Worm (Caenorhabditis elegans) whole organism, young adult: ENCODE data around the gene nspe-4.

Experiments
- B0019.2 ChIP-seq: fragments of 200-800 bp; sonication (Bioruptor generic); conservative IDR thresholded peaks from 2 replicates; pipeline ENCODE4 v1.3.6; 2022; ENCODE audit warnings: missing genetic modification reagents, missing genetic modification characterization, missing compliant biosample characterization
- B0035.1 ChIP-seq: sonication (generic microtip); optimal IDR thresholded peaks from 2 replicates; lab custom pipeline; 2016; ENCODE audit warnings: missing genetic modification characterization, mild to moderate bottlenecking, missing compliant biosample characterization, missing genotype, missing genetic modification reagents
- B0336.3 ChIP-seq: fragments of 200-800 bp; sonication (Bioruptor generic); IDR thresholded peaks from 2 replicates; pipeline ENCODE4 v1.3.6; 2022; ENCODE audit warnings: missing genetic modification characterization, missing compliant biosample characterization
- C06A6.2 ChIP-seq: fragments of 200-800 bp; sonication (Bioruptor generic); conservative IDR thresholded peaks from 2 replicates; pipeline ENCODE4 v1.3.6; 2022; ENCODE audit warnings: missing genetic modification characterization, missing compliant biosample characterization
- F23B12.7 ChIP-seq: sonication (generic microtip); optimal IDR thresholded peaks from 2 replicates; lab custom pipeline; 2017; ENCODE audit warnings: missing genetic modification characterization, mild to moderate bottlenecking, missing compliant biosample characterization, antibody characterized with exemption, moderate library complexity; ENCODE audit not compliant: insufficient read depth
- F33H1.4 ChIP-seq: fragments of 200-800 bp; sonication (Bioruptor generic); IDR thresholded peaks from 2 replicates; pipeline ENCODE4 v1.3.6; 2022; ENCODE audit warnings: missing genetic modification reagents, missing genetic modification characterization, missing compliant biosample characterization
- F37B4.10 ChIP-seq: fragments of 200-800 bp; sonication (Bioruptor generic); IDR thresholded peaks from 2 replicates; pipeline ENCODE4 v1.3.6; 2022; ENCODE audit warnings: missing genetic modification characterization, missing compliant biosample characterization
- F39B2.1 ChIP-seq: fragments of 200-800 bp; sonication (Bioruptor generic); IDR thresholded peaks from 2 replicates; pipeline ENCODE4 v1.3.6; 2022; ENCODE audit warnings: missing genetic modification reagents, missing genetic modification characterization, missing compliant biosample characterization
- F49E8.2 ChIP-seq: sonication (generic microtip); optimal IDR thresholded peaks from 3 replicates; lab custom pipeline; 2017; ENCODE audit warnings: missing genetic modification characterization, mild to moderate bottlenecking, missing compliant biosample characterization, antibody characterized with exemption, moderate library complexity; ENCODE audit not compliant: insufficient read depth
- F55B11.4 ChIP-seq: sonication (generic microtip); optimal IDR thresholded peaks from 2 replicates; lab custom pipeline; 2016; ENCODE audit warnings: missing compliant biosample characterization, missing genetic modification characterization, borderline replicate concordance; ENCODE audit not compliant: insufficient read depth
- F57C9.4 ChIP-seq: sonication (generic microtip); optimal IDR thresholded peaks from 2 replicates; lab custom pipeline; 2017; ENCODE audit warnings: mild to moderate bottlenecking, missing genetic modification characterization, missing compliant biosample characterization
- K11D2.4 ChIP-seq: fragments of 200-800 bp; sonication (Bioruptor generic); IDR thresholded peaks from 2 replicates; pipeline ENCODE4 v1.3.6; 2022; ENCODE audit warnings: missing genetic modification reagents, missing genetic modification characterization, missing compliant biosample characterization
- Y53F4B.3 ChIP-seq: fragments of 200-800 bp; sonication (Bioruptor generic); IDR thresholded peaks from 2 replicates; pipeline ENCODE4 v1.3.6; 2022; ENCODE audit warnings: missing genetic modification reagents, missing genetic modification characterization, missing compliant biosample characterization
- Y53G8AR.9 ChIP-seq: fragments of 200-800 bp; sonication (Bioruptor generic); conservative IDR thresholded peaks from 2 replicates; pipeline ENCODE4 v1.3.6; 2022; ENCODE audit warnings: missing genetic modification reagents, missing genetic modification characterization, missing compliant biosample characterization
- Y56A3A.18 ChIP-seq: fragments of 200-800 bp; sonication (Bioruptor generic); IDR thresholded peaks from 2 replicates; pipeline ENCODE4 v1.3.6; 2022; ENCODE audit warnings: missing genetic modification reagents, missing genetic modification characterization, missing compliant biosample characterization
- Y79H2A.3 ChIP-seq: fragments of 200-800 bp; sonication (Bioruptor generic); conservative IDR thresholded peaks from 2 replicates; pipeline ENCODE4 v1.3.6; 2022; ENCODE audit warnings: missing genetic modification reagents, missing genetic modification characterization, missing compliant biosample characterization
- attf-3 ChIP-seq: fragments of 200-800 bp; sonication (Bioruptor generic); conservative IDR thresholded peaks from 2 replicates; pipeline ENCODE4 v1.3.6; 2022; ENCODE audit warnings: missing genetic modification reagents, missing genetic modification characterization, missing compliant biosample characterization
- attf-6 ChIP-seq: fragments of 200-800 bp; sonication (Bioruptor generic); IDR thresholded peaks from 2 replicates; pipeline ENCODE4 v1.3.6; 2022; ENCODE audit warnings: missing genetic modification reagents, missing genetic modification characterization, missing compliant biosample characterization
- cebp-1 ChIP-seq, 2 experiments: fragments of 200-800 bp in 1 of 2; sonication (Bioruptor generic) in 1 of 2; sonication (generic microtip) in 1 of 2; IDR thresholded peaks in 1 of 2; optimal IDR thresholded peaks in 1 of 2; 2 replicates each; pipeline versions ENCODE4 v1.3.6 to Lab custom; 2017 to 2022; ENCODE audit warnings: missing compliant biosample characterization in 2 of 2, missing genetic modification characterization in 2 of 2, mild to moderate bottlenecking in 1 of 2, missing genetic modification reagents in 1 of 2, moderate library complexity in 1 of 2
- ceh-27 ChIP-seq: fragments of 200-800 bp; sonication (Bioruptor generic); optimal IDR thresholded peaks from 2 replicates; lab custom pipeline; 2018; ENCODE audit warnings: mild to moderate bottlenecking, missing genetic modification characterization, moderate library complexity, missing compliant biosample characterization
- ceh-40 ChIP-seq: fragments of 200-800 bp; sonication (Bioruptor generic); IDR thresholded peaks from 2 replicates; pipeline ENCODE4 v1.3.6; 2022; ENCODE audit warnings: missing genetic modification characterization, missing compliant biosample characterization
- efl-1 ChIP-seq: fragments of 150-350 bp; optimal IDR thresholded peaks from 2 replicates; lab custom pipeline; 2014; ENCODE audit warnings: missing biosample characterization, missing genetic modification reagents, missing genetic modification characterization
- egl-18 ChIP-seq: fragments of 200-800 bp; sonication (Bioruptor generic); IDR thresholded peaks from 2 replicates; pipeline ENCODE4 v1.3.6; 2022; ENCODE audit warnings: missing genetic modification reagents, missing genetic modification characterization, missing compliant biosample characterization
- egl-44 ChIP-seq: fragments of 200-800 bp; sonication (Bioruptor generic); IDR thresholded peaks from 2 replicates; pipeline ENCODE4 v1.3.6; 2022; ENCODE audit warnings: missing genetic modification reagents, missing genetic modification characterization, missing compliant biosample characterization
- fkh-3 ChIP-seq: sonication (generic microtip); optimal IDR thresholded peaks from 2 replicates; lab custom pipeline; 2016; ENCODE audit warnings: mild to moderate bottlenecking, missing genetic modification characterization, missing compliant biosample characterization
- him-1 ChIP-seq: sonication (generic microtip); optimal IDR thresholded peaks from 2 replicates; lab custom pipeline; 2016; ENCODE audit warnings: missing genotype, missing genetic modification reagents, missing genetic modification characterization, missing compliant biosample characterization
- lag-1 ChIP-seq: fragments of 200-800 bp; sonication (Bioruptor generic); IDR thresholded peaks from 2 replicates; pipeline ENCODE4 v1.3.6; 2022; ENCODE audit warnings: missing genetic modification reagents, missing genetic modification characterization, missing compliant biosample characterization
- let-526 ChIP-seq: fragments of 200-800 bp; sonication (Bioruptor generic); IDR thresholded peaks from 2 replicates; pipeline ENCODE4 v1.3.6; 2022; ENCODE audit warnings: missing genetic modification reagents, missing genetic modification characterization, missing compliant biosample characterization
- lsy-27 ChIP-seq: sonication (generic microtip); optimal IDR thresholded peaks from 2 replicates; lab custom pipeline; 2017; ENCODE audit warnings: missing genetic modification characterization, mild to moderate bottlenecking, missing compliant biosample characterization, antibody characterized with exemption, missing genotype, borderline replicate concordance; ENCODE audit not compliant: insufficient read depth
- madf-10 ChIP-seq: sonication (generic microtip); optimal IDR thresholded peaks from 2 replicates; lab custom pipeline; 2016; ENCODE audit warnings: mild to moderate bottlenecking, missing genetic modification characterization, missing compliant biosample characterization
- madf-8 ChIP-seq: fragments of 200-800 bp; sonication (Bioruptor generic); conservative IDR thresholded peaks from 2 replicates; pipeline ENCODE4 v1.3.6; 2022; ENCODE audit warnings: missing genetic modification reagents, missing genetic modification characterization, missing compliant biosample characterization
- mel-28 ChIP-seq: sonication (generic microtip); optimal IDR thresholded peaks from 2 replicates; lab custom pipeline; 2016; ENCODE audit warnings: borderline replicate concordance, mild to moderate bottlenecking, missing genetic modification characterization, missing compliant biosample characterization
- nfya-2 ChIP-seq: fragments of 200-800 bp; sonication (Bioruptor generic); IDR thresholded peaks from 2 replicates; pipeline ENCODE4 v1.3.6; 2022; ENCODE audit warnings: missing genetic modification reagents, missing genetic modification characterization, missing compliant biosample characterization
- nfyb-1 ChIP-seq: fragments of 200-800 bp; sonication (Bioruptor generic); IDR thresholded peaks from 2 replicates; pipeline ENCODE4 v1.3.6; 2022; ENCODE audit warnings: missing genetic modification reagents, missing genetic modification characterization, missing compliant biosample characterization
- nhr-120 ChIP-seq: fragments of 200-800 bp; sonication (Bioruptor generic); IDR thresholded peaks from 2 replicates; pipeline ENCODE4 v1.3.6; 2022; ENCODE audit warnings: missing genetic modification characterization, missing compliant biosample characterization
- nhr-27 ChIP-seq: fragments of 200-800 bp; sonication (Bioruptor generic); optimal IDR thresholded peaks from 2 replicates; lab custom pipeline; 2018; ENCODE audit warnings: mild to moderate bottlenecking, missing genetic modification characterization, moderate library complexity, missing compliant biosample characterization
- pha-4 ChIP-seq: fragments of 150-350 bp; sonication (generic microtip); optimal IDR thresholded peaks from 2 replicates; lab custom pipeline; 2014; ENCODE audit warnings: missing biosample characterization, missing genetic modification reagents, missing genetic modification characterization
- rcor-1 ChIP-seq: fragments of 200-800 bp; sonication (Bioruptor generic); IDR thresholded peaks from 2 replicates; pipeline ENCODE4 v1.3.6; 2022; ENCODE audit warnings: missing genetic modification reagents, missing genetic modification characterization, missing compliant biosample characterization
- rec-8 ChIP-seq, 2 experiments: sonication (generic microtip); optimal IDR thresholded peaks; 2 replicates each; lab custom pipeline; 2016; ENCODE audit warnings: mild to moderate bottlenecking in 2 of 2, missing genetic modification characterization in 2 of 2, missing genetic modification reagents in 2 of 2, missing genotype in 2 of 2, missing biosample characterization in 1 of 2, missing compliant biosample characterization in 1 of 2, moderate library complexity in 1 of 2
- sdz-38 ChIP-seq: sonication (generic microtip); optimal IDR thresholded peaks from 2 replicates; lab custom pipeline; 2016; ENCODE audit warnings: missing genotype, missing genetic modification characterization, missing compliant biosample characterization
- sea-2 ChIP-seq: fragments of 200-800 bp; sonication (Bioruptor generic); IDR thresholded peaks from 2 replicates; pipeline ENCODE4 v1.3.6; 2022; ENCODE audit warnings: missing genetic modification characterization, missing compliant biosample characterization
- unc-130 ChIP-seq: sonication (generic microtip); optimal IDR thresholded peaks from 2 replicates; lab custom pipeline; 2016; ENCODE audit warnings: missing genetic modification reagents, missing genetic modification characterization, missing compliant biosample characterization
- zim-3 ChIP-seq: sonication (generic microtip); optimal IDR thresholded peaks from 2 replicates; lab custom pipeline; 2017; ENCODE audit warnings: mild to moderate bottlenecking, missing genetic modification characterization, moderate library complexity, missing compliant biosample characterization
- ztf-6 ChIP-seq: fragments of 200-800 bp; sonication (Bioruptor generic); IDR thresholded peaks from 2 replicates; pipeline ENCODE4 v1.3.6; 2022; ENCODE audit warnings: missing genetic modification reagents, missing genetic modification characterization, missing compliant biosample characterization

nspe-4 gene

DNA sequence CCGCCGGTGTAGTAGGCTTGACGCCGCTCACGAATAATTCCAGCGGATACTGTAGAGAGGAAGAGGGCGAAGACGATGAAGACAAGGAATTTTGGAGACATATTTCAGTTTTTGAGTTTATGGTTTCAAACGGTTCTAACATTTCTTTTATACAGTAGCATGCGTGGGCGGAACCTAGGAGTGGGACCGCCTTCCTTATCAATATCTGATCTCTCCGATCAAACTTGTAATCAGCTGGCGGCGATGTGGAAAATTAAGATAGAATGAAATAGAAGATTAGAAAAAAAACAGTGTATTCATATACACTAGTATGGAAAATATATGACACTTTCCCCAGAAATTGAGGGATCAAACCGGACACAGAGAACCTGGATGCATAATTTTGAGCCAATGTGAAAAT, 7.0 kb downstream of the nspe-4 start, which contains the start of gene nspe-2:
nspe-2 (minus strand) TSS at position 101 of the 400 bp plus-strand sequence.
- TF ChIP-seq ceh-40 (GFP tag; lab: Robert Waterston, UW) (no peak), attf-6 (no peak), ceh-27 (GFP tag; lab: Kevin White, UChicago) (no peak), sdz-38 (tag; lab: Kevin White, UChicago) (no peak), mel-28 (tag; lab: Kevin White, UChicago) (no peak), B0019.2 (GFP tag; lab: Robert Waterston, UW) (no peak), Y79H2A.3 (GFP tag; lab: Robert Waterston, UW) (no peak), sea-2 (GFP tag; lab: Robert Waterston, UW) (no peak), B0336.3 (GFP tag; lab: Robert Waterston, UW) (no peak), nfyb-1 (no peak), F23B12.7 (tag; lab: Kevin White, UChicago) (no peak), egl-18 (GFP tag; lab: Robert Waterston, UW) (no peak), efl-1 (no peak), nhr-120 (GFP tag; lab: Robert Waterston, UW) (no peak), attf-3 (GFP tag; lab: Robert Waterston, UW) (no peak)
- TF ChIP-seq, all 124 proteins: peak for 0

DNA sequence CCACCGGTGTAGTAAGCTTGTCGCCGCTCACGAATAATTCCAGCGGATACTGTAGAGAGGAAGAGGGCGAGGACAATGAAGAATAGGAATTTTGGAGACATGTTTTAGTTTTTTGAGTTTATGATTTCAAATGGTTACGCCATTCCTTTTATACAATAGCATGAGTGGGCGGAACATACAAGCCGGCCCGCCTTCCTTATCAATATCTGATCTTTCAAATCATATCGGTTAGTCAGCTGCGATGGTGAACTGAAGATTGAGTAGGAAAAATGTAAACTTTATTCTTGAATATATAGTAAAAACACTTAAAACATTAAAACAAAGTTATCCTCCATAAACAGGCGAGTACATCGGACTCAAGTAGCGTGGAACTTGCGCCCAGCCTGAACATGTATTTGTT, 8.4 kb downstream of the nspe-4 start, which contains the start of gene nspe-1:
nspe-1 (minus strand) TSS at position 101 of the 400 bp plus-strand sequence.
- TF ChIP-seq him-1 (tag; lab: Kevin White, UChicago) = no peak
- no peak for TF ChIP-seq cebp-1 (GFP tag; IDR thresholded peaks at IDR 0.05; lab: Robert Waterston, UW)
- TF ChIP-seq cebp-1 (tag; optimal IDR thresholded peaks at IDR 0.05; lab: Kevin White, UChicago) = no peak
- no peak for TF ChIP-seq fkh-3 (tag; lab: Kevin White, UChicago)
- no peak for TF ChIP-seq madf-10 (tag; lab: Kevin White, UChicago)
- no peak for TF ChIP-seq Y53F4B.3 (GFP tag; lab: Robert Waterston, UW)
- TF ChIP-seq lag-1 (GFP tag; lab: Robert Waterston, UW) = no peak
- TF ChIP-seq let-526 (GFP tag; lab: Robert Waterston, UW) = no peak
- no peak for TF ChIP-seq egl-44 (GFP tag; lab: Robert Waterston, UW)
- TF ChIP-seq B0035.1 (tag; lab: Kevin White, UChicago) = no peak
- TF ChIP-seq F49E8.2 (tag; lab: Kevin White, UChicago) = no peak
- TF ChIP-seq Y79H2A.3 (GFP tag; lab: Robert Waterston, UW) = no peak
- no peak for TF ChIP-seq F55B11.4 (tag; lab: Kevin White, UChicago)
- TF ChIP-seq rcor-1 (GFP tag; lab: Robert Waterston, UW) = no peak
- no peak for TF ChIP-seq Y53G8AR.9
- no peak for TF ChIP-seq Y56A3A.18 (GFP tag; lab: Robert Waterston, UW)
- TF ChIP-seq K11D2.4 (GFP tag; lab: Robert Waterston, UW) = no peak
- TF ChIP-seq C06A6.2 (GFP tag; lab: Robert Waterston, UW) = no peak
- no peak for TF ChIP-seq nfya-2 (GFP tag; lab: Robert Waterston, UW)
- TF ChIP-seq F33H1.4 = no peak
- TF ChIP-seq F39B2.1 (GFP tag; lab: Robert Waterston, UW) = no peak

DNA sequence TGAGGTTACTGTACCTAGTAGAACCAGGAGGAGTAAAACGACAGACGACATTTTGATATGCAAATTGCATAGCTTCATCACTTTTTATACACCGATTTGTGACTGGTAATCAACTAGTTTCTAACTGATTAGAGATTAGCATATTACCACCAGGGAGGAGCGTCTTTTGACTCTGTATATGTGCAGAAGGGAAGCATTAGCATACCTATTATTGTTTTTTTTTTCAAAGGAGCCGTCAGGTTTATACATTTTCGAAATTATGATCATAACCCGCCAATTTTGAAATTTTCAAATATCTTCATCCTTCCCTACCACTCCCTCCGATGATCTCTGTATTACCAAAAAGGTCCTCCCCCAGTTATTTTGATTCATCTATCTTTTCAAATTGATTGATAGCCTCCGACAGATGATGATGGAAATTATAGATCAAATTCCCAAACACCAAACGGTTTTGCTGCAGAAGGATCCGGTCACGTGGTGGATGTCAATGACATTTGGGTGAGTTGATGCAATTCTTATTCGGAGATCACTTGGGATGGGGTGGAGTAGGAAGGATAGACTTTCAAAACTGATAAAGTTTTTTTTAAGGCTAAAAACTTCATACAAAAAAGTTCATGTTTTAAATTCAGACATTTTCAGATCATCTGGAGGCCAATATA, 9.7 kb downstream of the nspe-4 start, which contains the start of gene nspe-8:
nspe-8 (minus strand) TSS at position 51 of the 659 bp plus-strand sequence.
- TF ChIP-seq F37B4.10 (GFP tag; lab: Robert Waterston, UW) = no peak
- TF ChIP-seq let-526 (GFP tag; lab: Robert Waterston, UW) = no peak
- no peak for TF ChIP-seq nhr-27
- no peak for TF ChIP-seq lsy-27 (tag; lab: Kevin White, UChicago)
- no peak for TF ChIP-seq madf-8 (GFP tag; lab: Robert Waterston, UW)
- TF ChIP-seq rec-8 (tag; optimal IDR thresholded peaks at IDR 0.05; lab: Kevin White, UChicago) = no peak
- no peak for TF ChIP-seq pha-4 (tag; lab: Kevin White, UChicago)
- TF ChIP-seq F57C9.4 (tag; lab: Kevin White, UChicago) = no peak
- no peak for TF ChIP-seq ztf-6 (GFP tag; lab: Robert Waterston, UW)
- TF ChIP-seq unc-130 (GFP tag; lab: Kevin White, UChicago) = no peak
- TF ChIP-seq attf-6 = no peak
- no peak for TF ChIP-seq attf-3 (GFP tag; lab: Robert Waterston, UW)
- TF ChIP-seq zim-3 (tag; lab: Kevin White, UChicago) = no peak
